Worm (Caenorhabditis elegans) whole organism, late embryonic: Measurements from ENCODE around the gene R107.2.
A peak's percentile ranks its signal among the peaks of the same experiment; 100 is the strongest.

Source experiments
- C08G9.2 ChIP-seq: sonication (generic microtip); optimal IDR thresholded peaks from 2 replicates; lab custom pipeline; 2016; ENCODE audit warnings: mild to moderate bottlenecking, missing genetic modification characterization, moderate library complexity, missing compliant biosample characterization
- F13H6.1 ChIP-seq: sonication (generic microtip); optimal IDR thresholded peaks from 2 replicates; lab custom pipeline; 2016; ENCODE audit warnings: missing genetic modification characterization, missing compliant biosample characterization
- K02D7.2 ChIP-seq: sonication (generic microtip); optimal IDR thresholded peaks from 2 replicates; lab custom pipeline; 2017; ENCODE audit warnings: mild to moderate bottlenecking, missing genetic modification characterization, missing compliant biosample characterization
- K09A11.1 ChIP-seq: sonication (generic microtip); optimal IDR thresholded peaks from 2 replicates; lab custom pipeline; 2017; ENCODE audit warnings: antibody characterized with exemption, mild to moderate bottlenecking, missing genetic modification characterization, missing compliant biosample characterization; ENCODE audit not compliant: insufficient read depth
- Y22D7AL.16 ChIP-seq: sonication (generic microtip); optimal IDR thresholded peaks from 2 replicates; lab custom pipeline; 2016; ENCODE audit warnings: missing genetic modification characterization, missing compliant biosample characterization
- ama-1 ChIP-seq: fragments of 150-350 bp; optimal IDR thresholded peaks from 2 replicates; lab custom pipeline; 2014
- ceh-18 ChIP-seq: sonication (generic microtip); optimal IDR thresholded peaks from 2 replicates; lab custom pipeline; 2016; ENCODE audit warnings: missing genetic modification characterization, missing compliant biosample characterization
- ceh-22 ChIP-seq: sonication (generic microtip); optimal IDR thresholded peaks from 2 replicates; lab custom pipeline; 2017; ENCODE audit warnings: missing biosample characterization, missing genetic modification characterization
- ceh-31 ChIP-seq: sonication (generic microtip); optimal IDR thresholded peaks from 2 replicates; lab custom pipeline; 2016; ENCODE audit warnings: missing genetic modification characterization, missing compliant biosample characterization
- ceh-34 ChIP-seq: sonication (generic microtip); optimal IDR thresholded peaks from 2 replicates; lab custom pipeline; 2016; ENCODE audit warnings: mild to moderate bottlenecking, missing genetic modification characterization, missing compliant biosample characterization
- ceh-48 ChIP-seq: sonication (generic microtip); optimal IDR thresholded peaks from 2 replicates; lab custom pipeline; 2016; ENCODE audit warnings: missing genetic modification characterization, inconsistent platforms, missing compliant biosample characterization
- che-1 ChIP-seq: sonication (generic microtip); optimal IDR thresholded peaks from 2 replicates; lab custom pipeline; 2016; ENCODE audit warnings: mild to moderate bottlenecking, missing genetic modification characterization, missing compliant biosample characterization
- elt-2 ChIP-seq: sonication (generic microtip); optimal IDR thresholded peaks from 2 replicates; lab custom pipeline; 2016; ENCODE audit warnings: missing genetic modification reagents, missing genetic modification characterization, missing compliant biosample characterization
- hlh-15 ChIP-seq: sonication (generic microtip); optimal IDR thresholded peaks from 2 replicates; lab custom pipeline; 2016; ENCODE audit warnings: missing genetic modification characterization, missing compliant biosample characterization
- hlh-30 ChIP-seq: sonication (generic microtip); optimal IDR thresholded peaks from 2 replicates; lab custom pipeline; 2017; ENCODE audit warnings: antibody characterized with exemption, missing genetic modification characterization, missing compliant biosample characterization; ENCODE audit not compliant: insufficient read depth
- hlh-8 ChIP-seq: sonication (generic microtip); optimal IDR thresholded peaks from 2 replicates; lab custom pipeline; 2016; ENCODE audit warnings: missing genotype, missing genetic modification characterization, missing compliant biosample characterization
- lin-11 ChIP-seq: fragments of 200-800 bp; sonication (Bioruptor generic); optimal IDR thresholded peaks from 2 replicates; lab custom pipeline; 2018; ENCODE audit warnings: mild to moderate bottlenecking, missing genetic modification characterization, missing compliant biosample characterization
- mec-3 ChIP-seq: sonication (generic microtip); optimal IDR thresholded peaks from 2 replicates; lab custom pipeline; 2016; ENCODE audit warnings: borderline replicate concordance, missing genetic modification characterization, missing compliant biosample characterization
- nfya-1 ChIP-seq: sonication (generic microtip); optimal IDR thresholded peaks from 2 replicates; lab custom pipeline; 2017; ENCODE audit warnings: missing genetic modification characterization, mild to moderate bottlenecking, missing compliant biosample characterization, antibody characterized with exemption, moderate library complexity
- nhr-11 ChIP-seq: fragments of 150-350 bp; optimal IDR thresholded peaks from 2 replicates; lab custom pipeline; 2014; ENCODE audit warnings: missing biosample characterization, missing genetic modification characterization
- npax-4 ChIP-seq: sonication (generic microtip); optimal IDR thresholded peaks from 2 replicates; lab custom pipeline; 2016; ENCODE audit warnings: missing genetic modification characterization, missing compliant biosample characterization
- odd-2 ChIP-seq: sonication (generic microtip); optimal IDR thresholded peaks from 2 replicates; lab custom pipeline; 2017; ENCODE audit warnings: antibody characterized with exemption, mild to moderate bottlenecking, missing genetic modification characterization, missing compliant biosample characterization
- pat-9 ChIP-seq: fragments of 200-800 bp; sonication (Bioruptor generic); optimal IDR thresholded peaks from 2 replicates; lab custom pipeline; 2018; ENCODE audit warnings: mild to moderate bottlenecking, missing genetic modification characterization, moderate library complexity, missing compliant biosample characterization
- pax-1 ChIP-seq: fragments of 150-350 bp; optimal IDR thresholded peaks from 2 replicates; lab custom pipeline; 2014; ENCODE audit warnings: missing biosample characterization, missing genetic modification characterization
- pros-1 ChIP-seq: fragments of 150-350 bp; optimal IDR thresholded peaks from 2 replicates; lab custom pipeline; 2014; ENCODE audit warnings: missing biosample characterization, missing genetic modification reagents, missing genetic modification characterization
- ref-2 ChIP-seq: sonication (generic microtip); optimal IDR thresholded peaks from 2 replicates; lab custom pipeline; 2016; ENCODE audit warnings: missing genetic modification characterization, missing compliant biosample characterization
- rnt-1 ChIP-seq: sonication (generic microtip); optimal IDR thresholded peaks from 2 replicates; lab custom pipeline; 2016; ENCODE audit warnings: missing genetic modification characterization, missing compliant biosample characterization
- sox-2 ChIP-seq: fragments of 200-800 bp; sonication (Bioruptor generic); IDR thresholded peaks from 2 replicates; pipeline ENCODE4 v1.3.6; 2022; ENCODE audit warnings: missing genetic modification reagents, missing genetic modification characterization, missing compliant biosample characterization
- sox-4 ChIP-seq: sonication (generic microtip); optimal IDR thresholded peaks from 2 replicates; lab custom pipeline; 2017; ENCODE audit warnings: mild to moderate bottlenecking, missing genetic modification characterization, inconsistent platforms, missing compliant biosample characterization
- syd-9 ChIP-seq: sonication (generic microtip); optimal IDR thresholded peaks from 2 replicates; lab custom pipeline; 2016; ENCODE audit warnings: mild to moderate bottlenecking, missing genetic modification characterization, moderate library complexity, missing compliant biosample characterization
- unc-3 ChIP-seq, 2 experiments: fragments of 200-800 bp in 1 of 2; sonication (Bioruptor generic) in 1 of 2; sonication (generic microtip) in 1 of 2; conservative IDR thresholded peaks in 1 of 2; optimal IDR thresholded peaks in 1 of 2; 2 replicates each; pipeline versions ENCODE4 v1.3.6 to Lab custom; 2016 to 2022; ENCODE audit warnings: missing compliant biosample characterization in 2 of 2, missing genetic modification characterization in 2 of 2, missing genetic modification reagents in 1 of 2
- unc-42 ChIP-seq: sonication (generic microtip); optimal IDR thresholded peaks from 2 replicates; lab custom pipeline; 2016; ENCODE audit warnings: missing genotype, missing genetic modification characterization, missing compliant biosample characterization
- unc-55 ChIP-seq: sonication (generic microtip); optimal IDR thresholded peaks from 2 replicates; lab custom pipeline; 2017; ENCODE audit warnings: missing biosample characterization, missing genetic modification reagents, missing genetic modification characterization
- zip-5 ChIP-seq: sonication (generic microtip); optimal IDR thresholded peaks from 2 replicates; lab custom pipeline; 2016; ENCODE audit warnings: missing genetic modification characterization, missing compliant biosample characterization

R107.2 gene

DNA sequence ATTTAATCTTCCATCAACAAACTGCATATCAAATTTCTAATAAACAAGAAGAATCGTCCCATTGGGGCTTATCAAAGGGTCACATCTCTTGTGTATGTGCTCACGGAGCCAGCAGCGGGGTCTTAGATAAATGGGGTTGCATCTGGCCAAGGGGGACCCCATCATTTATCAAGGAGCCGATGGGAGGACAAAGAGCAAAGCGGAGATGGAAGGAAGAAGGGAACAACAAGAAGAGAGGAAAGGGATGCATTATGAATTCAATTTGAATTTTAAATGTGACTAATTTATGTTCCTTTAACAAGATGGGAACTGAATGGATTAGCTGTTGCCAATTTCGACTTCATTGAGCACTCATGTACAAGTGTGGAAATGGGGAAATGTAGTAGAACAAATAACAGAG is 38.6 kb upstream of the R107.2 start:
- TF ChIP-seq K02D7.2 (tag; lab: Kevin White, UChicago) (no peak), elt-2 (peak; percentile 9), ref-2 (tag; lab: Kevin White, UChicago) (no peak), unc-3 (GFP tag; conservative IDR thresholded peaks at IDR 0.05; lab: Robert Waterston, UW) (no peak), unc-3 (tag; optimal IDR thresholded peaks at IDR 0.05; lab: Kevin White, UChicago) (peak; percentile 28), ceh-31 (tag; lab: Kevin White, UChicago) (peak; percentile 14), pax-1 (tag; lab: Kevin White, UChicago) (no peak), rnt-1 (peak; percentile 1), ceh-18 (tag; lab: Kevin White, UChicago) (no peak), unc-42 (tag; lab: Kevin White, UChicago) (peak; percentile 91), unc-55 (GFP tag; lab: Kevin White, UChicago) (peak; percentile 82), ceh-34 (tag; lab: Kevin White, UChicago) (peak; percentile 11), nfya-1 (tag; lab: Kevin White, UChicago) (peak; percentile 16), syd-9 (tag; lab: Kevin White, UChicago) (peak; percentile 1)

DNA sequence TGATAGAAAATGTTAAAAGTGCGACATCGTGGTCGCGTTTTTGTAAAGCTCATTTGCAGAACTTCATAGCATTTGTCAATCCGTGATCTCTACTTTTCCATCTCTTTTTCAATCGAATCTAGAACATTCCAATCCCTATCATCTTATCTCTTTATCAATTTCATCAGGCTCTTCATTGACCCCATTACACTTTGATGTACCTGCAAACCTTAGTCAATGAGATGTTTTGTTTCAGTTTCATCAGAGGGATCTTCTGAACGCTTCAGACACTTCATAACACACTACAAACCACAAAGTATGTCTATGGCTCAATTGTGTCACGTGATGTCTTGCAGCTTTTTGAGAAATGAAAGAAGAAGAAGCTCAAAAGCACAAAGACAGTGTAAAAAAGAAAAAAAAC is 37.4 kb upstream of the R107.2 start:
- TF ChIP-seq F13H6.1 (no peak), ceh-18 (tag; lab: Kevin White, UChicago) (peak; percentile 44), hlh-30 (peak; percentile 34), unc-55 (GFP tag; lab: Kevin White, UChicago) (peak; percentile 2), rnt-1 (peak; percentile 75)

DNA sequence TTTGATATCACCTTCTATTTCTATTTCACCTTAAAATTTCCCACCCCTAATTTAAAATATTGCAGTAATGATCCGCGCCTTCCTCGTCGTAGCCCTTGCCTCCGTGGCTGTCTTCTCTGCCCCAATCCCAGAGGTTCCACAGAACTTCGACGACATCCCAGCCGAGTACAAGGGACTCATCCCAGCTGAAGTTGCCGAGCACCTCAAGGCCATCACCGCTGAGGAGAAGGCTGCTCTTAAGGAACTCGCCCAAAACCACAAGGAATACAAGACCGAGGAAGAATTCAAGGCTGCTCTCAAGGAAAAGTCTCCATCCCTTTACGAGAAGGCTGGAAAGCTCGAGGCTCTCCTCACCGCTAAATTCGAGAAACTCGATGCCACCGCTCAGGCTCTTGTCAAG is 36.0 kb upstream of the R107.2 start, which contains the start of gene far-2:
Gene far-2 (plus strand): TSS at position 66 of the 400 bp plus-strand sequence.
- TF ChIP-seq nhr-11 (tag; lab: Kevin White, UChicago) (no peak), F13H6.1 (no peak), hlh-8 (no peak), che-1 (tag; lab: Kevin White, UChicago) (no peak), lin-11 (tag; lab: Kevin White, UChicago) (no peak), npax-4 (tag; lab: Kevin White, UChicago) (no peak), unc-55 (GFP tag; lab: Kevin White, UChicago) (no peak), pros-1 (tag; lab: Kevin White, UChicago) (no peak), Y22D7AL.16 (tag; lab: Kevin White, UChicago) (no peak), hlh-30 (no peak), syd-9 (tag; lab: Kevin White, UChicago) (no peak), pat-9 (tag; lab: Kevin White, UChicago) (no peak), mec-3 (tag; lab: Kevin White, UChicago) (no peak), zip-5 (tag; lab: Kevin White, UChicago) (no peak), K09A11.1 (tag; lab: Kevin White, UChicago) (no peak), ceh-22 (no peak), sox-2 (no peak), odd-2 (tag; lab: Kevin White, UChicago) (no peak), hlh-15 (tag; lab: Kevin White, UChicago) (no peak), elt-2 (no peak)
- TF ChIP-seq, all 69 proteins: peak for 0

DNA sequence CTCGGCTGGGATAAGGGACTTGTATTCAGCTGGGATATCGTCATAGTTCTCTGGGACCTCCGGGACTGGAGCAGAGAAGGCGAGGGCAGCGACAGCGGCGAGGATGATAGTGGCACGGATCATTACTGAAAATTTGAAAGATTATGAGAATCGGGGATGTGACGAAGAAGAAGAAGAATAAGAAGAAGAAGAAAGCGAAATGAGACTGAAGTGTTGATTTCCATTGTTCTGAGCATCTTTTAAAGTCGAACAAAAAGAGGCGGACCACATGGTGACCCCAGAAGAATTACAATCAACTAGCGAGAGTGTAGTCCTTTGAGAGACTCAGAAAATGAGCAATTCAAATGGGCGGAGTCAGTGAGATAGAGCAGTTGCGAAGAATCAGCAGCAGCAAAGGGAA is 35.3 kb upstream of the R107.2 start, which contains the start of gene far-1:
Gene far-1 (minus strand): TSS at position 125 of the 400 bp plus-strand sequence.
- TF ChIP-seq sox-4 (tag; lab: Kevin White, UChicago), result no peak
- TF ChIP-seq nfya-1 (tag; lab: Kevin White, UChicago), result peak; percentile 23
- peak; percentile 10 for TF ChIP-seq ceh-18 (tag; lab: Kevin White, UChicago)
- TF ChIP-seq ceh-48, result no peak
- TF ChIP-seq ama-1 (lab: Kevin White, UChicago), result peak; percentile 74
- no peak for TF ChIP-seq pat-9 (tag; lab: Kevin White, UChicago)
- peak; percentile 11 for TF ChIP-seq C08G9.2 (tag; lab: Kevin White, UChicago)
- peak; percentile 41 for TF ChIP-seq hlh-8
